Fruit fly (Drosophila melanogaster) whole organism, embryonic: ENCODE measurements around the gene Rad23.

ENCODE experiments used
- CG10462 ChIP-seq: fragments of 200-800 bp; sonication (Bioruptor generic); optimal IDR thresholded peaks from 2 replicates; lab custom pipeline; 2016; ENCODE audit warnings: missing biosample characterization, missing genetic modification characterization
- CG10565 ChIP-seq: fragments of 200-800 bp; sonication (Bioruptor generic); optimal IDR thresholded peaks from 3 replicates; lab custom pipeline; 2016; ENCODE audit warnings: missing biosample characterization, mild to moderate bottlenecking, missing genetic modification characterization
- CG10654 ChIP-seq: fragments of 200-800 bp; sonication (Bioruptor generic); optimal IDR thresholded peaks from 2 replicates; lab custom pipeline; 2016; ENCODE audit warnings: missing biosample characterization, missing genetic modification characterization
- CG11247 ChIP-seq: fragments of 200-800 bp; sonication (Bioruptor generic); IDR thresholded peaks from 2 replicates; pipeline ENCODE4 v1.3.6; 2022; ENCODE audit warnings: missing biosample characterization, missing genetic modification characterization
- CG11504 ChIP-seq: fragments of 200-800 bp; sonication (Bioruptor generic); optimal IDR thresholded peaks from 3 replicates; lab custom pipeline; 2019; ENCODE audit warnings: missing biosample characterization, mild to moderate bottlenecking, missing genetic modification characterization, moderate library complexity
- CG11723 ChIP-seq: fragments of 200-800 bp; sonication (Bioruptor generic); optimal IDR thresholded peaks from 2 replicates; lab custom pipeline; 2017; ENCODE audit warnings: missing biosample characterization, mild to moderate bottlenecking, missing genetic modification characterization
- CG12236 ChIP-seq: fragments of 200-800 bp; sonication (Bioruptor generic); optimal IDR thresholded peaks from 2 replicates; lab custom pipeline; 2016; ENCODE audit warnings: missing biosample characterization, missing genetic modification characterization
- CG12659 ChIP-seq: fragments of 200-800 bp; sonication (Bioruptor generic); optimal IDR thresholded peaks from 3 replicates; lab custom pipeline; 2017; ENCODE audit warnings: mild to moderate bottlenecking, missing biosample characterization, missing genetic modification reagents, missing genetic modification characterization
- CG13894 ChIP-seq: fragments of 200-800 bp; sonication (Bioruptor generic); optimal IDR thresholded peaks from 3 replicates; lab custom pipeline; 2018; ENCODE audit warnings: missing biosample characterization, mild to moderate bottlenecking, missing genetic modification characterization, moderate library complexity
- CG14710 ChIP-seq: fragments of 200-800 bp; sonication (Bioruptor generic); optimal IDR thresholded peaks from 3 replicates; lab custom pipeline; 2019; ENCODE audit warnings: missing biosample characterization, mild to moderate bottlenecking, missing genetic modification characterization, moderate library complexity
- CG15011 ChIP-seq: fragments of 200-800 bp; sonication (Bioruptor generic); optimal IDR thresholded peaks from 3 replicates; lab custom pipeline; 2018; ENCODE audit warnings: missing biosample characterization, mild to moderate bottlenecking, missing genetic modification characterization
- CG1529 ChIP-seq: fragments of 200-800 bp; sonication (Bioruptor generic); optimal IDR thresholded peaks from 3 replicates; lab custom pipeline; 2018; ENCODE audit warnings: missing biosample characterization, missing genetic modification characterization
- CG15479 ChIP-seq: fragments of 200-800 bp; sonication (Bioruptor generic); optimal IDR thresholded peaks from 3 replicates; lab custom pipeline; 2019; ENCODE audit warnings: missing biosample characterization, mild to moderate bottlenecking, missing genetic modification characterization, moderate library complexity
- CG15696 ChIP-seq: fragments of 200-800 bp; sonication (Bioruptor generic); optimal IDR thresholded peaks from 2 replicates; lab custom pipeline; 2019; ENCODE audit warnings: missing biosample characterization, mild to moderate bottlenecking, missing genetic modification characterization, moderate library complexity
- CG16863 ChIP-seq: fragments of 200-800 bp; sonication (Bioruptor generic); optimal IDR thresholded peaks from 3 replicates; lab custom pipeline; 2016; ENCODE audit warnings: missing biosample characterization, missing genetic modification characterization
- CG17802 ChIP-seq: fragments of 200-800 bp; sonication (Bioruptor generic); optimal IDR thresholded peaks from 2 replicates; lab custom pipeline; 2018; ENCODE audit warnings: missing biosample characterization, mild to moderate bottlenecking, missing genetic modification characterization, moderate library complexity
- CG33557 ChIP-seq: fragments of 200-800 bp; sonication (Bioruptor generic); optimal IDR thresholded peaks from 2 replicates; lab custom pipeline; 2019; ENCODE audit warnings: missing biosample characterization, mild to moderate bottlenecking, missing genetic modification characterization, moderate library complexity
- CG7963 ChIP-seq: fragments of 200-800 bp; sonication (Bioruptor generic); IDR thresholded peaks from 3 replicates; pipeline ENCODE4 v1.3.6; 2022; ENCODE audit warnings: missing biosample characterization, missing genetic modification characterization; ENCODE audit not compliant: partially characterized antibody
- CG8924 ChIP-seq: fragments of 200-800 bp; optimal IDR thresholded peaks from 3 replicates; lab custom pipeline; 2019; ENCODE audit warnings: missing biosample characterization, mild to moderate bottlenecking, missing genetic modification characterization, moderate library complexity
- CG9609 ChIP-seq: fragments of 200-800 bp; sonication (Bioruptor generic); optimal IDR thresholded peaks from 3 replicates; lab custom pipeline; 2016; ENCODE audit warnings: missing biosample characterization, missing genetic modification characterization
- CHES-1-like ChIP-seq: fragments of 200-800 bp; sonication (Bioruptor generic); optimal IDR thresholded peaks from 2 replicates; lab custom pipeline; 2016; ENCODE audit warnings: missing biosample characterization, missing genetic modification characterization
- CkIIα-i1 ChIP-seq: fragments of 200-800 bp; sonication (Bioruptor generic); IDR thresholded peaks from 2 replicates; pipeline ENCODE4 v1.3.6; 2022; ENCODE audit warnings: missing biosample characterization, missing genetic modification characterization
- Dad ChIP-seq: fragments of 200-800 bp; sonication (Bioruptor generic); optimal IDR thresholded peaks from 3 replicates; lab custom pipeline; 2016; ENCODE audit warnings: missing biosample characterization, missing genetic modification characterization
- Dll ChIP-seq: fragments of 200-800 bp; sonication (Bioruptor generic); IDR thresholded peaks from 4 replicates; pipeline ENCODE4 v1.3.6; 2022; ENCODE audit warnings: missing biosample characterization, missing genetic modification characterization; ENCODE audit not compliant: partially characterized antibody
- Dp ChIP-seq: fragments of 200-800 bp; sonication (Bioruptor generic); optimal IDR thresholded peaks from 2 replicates; lab custom pipeline; 2018; ENCODE audit warnings: missing biosample characterization, mild to moderate bottlenecking, missing genetic modification characterization, moderate library complexity
- GATAe ChIP-seq: fragments of 200-800 bp; sonication (Bioruptor generic); conservative IDR thresholded peaks from 2 replicates; pipeline ENCODE4 v1.3.6; 2022; ENCODE audit warnings: missing biosample characterization, missing genetic modification characterization
- Hmx ChIP-seq: fragments of 200-800 bp; sonication (Bioruptor generic); optimal IDR thresholded peaks from 2 replicates; lab custom pipeline; 2016; ENCODE audit warnings: missing biosample characterization, missing genetic modification characterization
- Mad ChIP-seq: fragments of 200-800 bp; sonication (Bioruptor generic); optimal IDR thresholded peaks from 2 replicates; lab custom pipeline; 2016; ENCODE audit warnings: missing biosample characterization, missing genetic modification characterization
- Optix ChIP-seq: fragments of 200-800 bp; sonication (Bioruptor generic); IDR thresholded peaks from 3 replicates; pipeline ENCODE4 v1.3.6; 2022; ENCODE audit warnings: missing biosample characterization, missing genetic modification characterization
- Ravus ChIP-seq: fragments of 200-800 bp; sonication (Bioruptor generic); IDR thresholded peaks from 2 replicates; pipeline ENCODE4 v1.3.6; 2022; ENCODE audit warnings: missing biosample characterization, missing genetic modification characterization
- Scr ChIP-seq: fragments of 200-800 bp; sonication (Bioruptor generic); IDR thresholded peaks from 2 replicates; pipeline ENCODE4 v1.3.6; 2022; ENCODE audit warnings: missing biosample characterization, missing genetic modification characterization; ENCODE audit not compliant: partially characterized antibody
- Sox100B ChIP-seq: fragments of 200-800 bp; sonication (Bioruptor generic); optimal IDR thresholded peaks from 3 replicates; lab custom pipeline; 2018; ENCODE audit warnings: missing biosample characterization, mild to moderate bottlenecking, missing genetic modification characterization
- ab ChIP-seq: fragments of 200-800 bp; sonication (Bioruptor generic); optimal IDR thresholded peaks from 2 replicates; lab custom pipeline; 2016; ENCODE audit warnings: missing biosample characterization, missing genetic modification characterization
- ase ChIP-seq: fragments of 200-800 bp; sonication (Bioruptor generic); IDR thresholded peaks from 3 replicates; pipeline ENCODE4 v1.3.6; 2022; ENCODE audit warnings: missing biosample characterization, missing genetic modification characterization
- az2 ChIP-seq: fragments of 200-800 bp; sonication (Bioruptor generic); optimal IDR thresholded peaks from 3 replicates; lab custom pipeline; 2016; ENCODE audit warnings: missing biosample characterization, missing genetic modification characterization
- bbx ChIP-seq: fragments of 200-800 bp; sonication (Bioruptor generic); IDR thresholded peaks from 2 replicates; pipeline ENCODE4 v1.3.6; 2022; ENCODE audit warnings: missing biosample characterization, missing genetic modification characterization; ENCODE audit not compliant: partially characterized antibody
- bowl ChIP-seq: fragments of 200-800 bp; sonication (Bioruptor generic); IDR thresholded peaks from 2 replicates; pipeline ENCODE4 v1.3.6; 2022; ENCODE audit warnings: missing biosample characterization, missing genetic modification characterization
- dan ChIP-seq: fragments of 200-800 bp; sonication (Bioruptor generic); IDR thresholded peaks from 2 replicates; pipeline ENCODE4 v1.3.6; 2022; ENCODE audit warnings: missing biosample characterization, missing genetic modification characterization
- emc ChIP-seq: fragments of 200-800 bp; sonication (Bioruptor generic); optimal IDR thresholded peaks from 2 replicates; lab custom pipeline; 2016; ENCODE audit warnings: missing biosample characterization, missing genetic modification characterization
- exex ChIP-seq: fragments of 200-800 bp; sonication (Bioruptor generic); optimal IDR thresholded peaks from 4 replicates; lab custom pipeline; 2018; ENCODE audit warnings: missing biosample characterization, mild to moderate bottlenecking, missing genetic modification characterization, moderate library complexity
- ftz-f1 ChIP-seq: fragments of 200-800 bp; sonication (Bioruptor generic); optimal IDR thresholded peaks from 2 replicates; lab custom pipeline; 2016; ENCODE audit warnings: missing biosample characterization, missing genetic modification characterization
- gce ChIP-seq: fragments of 200-800 bp; sonication (Bioruptor generic); IDR thresholded peaks from 3 replicates; pipeline ENCODE4 v1.3.6; 2022; ENCODE audit warnings: missing biosample characterization, missing genetic modification characterization
- jigr1 ChIP-seq: fragments of 200-800 bp; sonication (Bioruptor generic); IDR thresholded peaks from 3 replicates; pipeline ENCODE4 v1.3.6; 2022; ENCODE audit warnings: missing biosample characterization, missing genetic modification characterization
- klu ChIP-seq: fragments of 200-800 bp; sonication (Bioruptor generic); IDR thresholded peaks from 2 replicates; pipeline ENCODE4 v1.3.6; 2022; ENCODE audit warnings: missing biosample characterization, missing genetic modification characterization
- lmd ChIP-seq: fragments of 200-800 bp; sonication (Bioruptor generic); IDR thresholded peaks from 2 replicates; pipeline ENCODE4 v1.3.6; 2022; ENCODE audit warnings: missing biosample characterization, missing genetic modification characterization
- nmo ChIP-seq: fragments of 200-800 bp; sonication (Bioruptor generic); optimal IDR thresholded peaks from 2 replicates; lab custom pipeline; 2018; ENCODE audit warnings: missing biosample characterization, mild to moderate bottlenecking, missing genetic modification characterization, moderate library complexity
- org-1 ChIP-seq: fragments of 200-800 bp; sonication (Bioruptor generic); optimal IDR thresholded peaks from 2 replicates; lab custom pipeline; 2017; ENCODE audit warnings: missing biosample characterization, missing genetic modification characterization
- sens-2 ChIP-seq: fragments of 200-800 bp; sonication (Bioruptor generic); IDR thresholded peaks from 2 replicates; pipeline ENCODE4 v1.3.6; 2022; ENCODE audit warnings: missing biosample characterization, missing genetic modification characterization
- slp2 ChIP-seq: fragments of 200-800 bp; sonication (Bioruptor generic); optimal IDR thresholded peaks from 2 replicates; lab custom pipeline; 2016; ENCODE audit warnings: missing biosample characterization, missing genetic modification characterization
- ssp ChIP-seq: fragments of 200-800 bp; sonication (Bioruptor generic); IDR thresholded peaks from 2 replicates; pipeline ENCODE4 v1.3.6; 2022; ENCODE audit warnings: missing biosample characterization, missing genetic modification characterization
- tup ChIP-seq: fragments of 200-800 bp; sonication (Bioruptor generic); optimal IDR thresholded peaks from 2 replicates; lab custom pipeline; 2016; ENCODE audit warnings: missing biosample characterization, mild to moderate bottlenecking, missing genetic modification characterization, moderate library complexity

The Rad23 gene

dm6 chr4:314672-315266, 6.9 kb downstream of the Rad23 start, which contains the start of gene Rnf11 (continued):
- TF ChIP-seq CG15479 (no peak), CkIIα-i1 (no peak), exex (no peak), CHES-1-like (GFP tag; lab: Kevin White, UChicago) (no peak), klu (no peak), Ravus (no peak), CG11504 (tag; lab: Kevin White, UChicago) (no peak), CG15696 (no peak), ase (GFP tag; lab: Robert Waterston, UW) (no peak), CG17802 (tag; lab: Kevin White, UChicago) (peak; percentile 97), emc (GFP tag; lab: Kevin White, UChicago) (no peak), jigr1 (GFP tag; lab: Robert Waterston, UW) (no peak), CG10654 (GFP tag; lab: Kevin White, UChicago) (no peak), Hmx (GFP tag; lab: Kevin White, UChicago) (no peak), ftz-f1 (GFP tag; lab: Kevin White, UChicago) (no peak), CG16863 (GFP tag; lab: Kevin White, UChicago) (no peak), Scr (GFP tag; lab: Robert Waterston, UW) (no peak), CG12236 (GFP tag; lab: Kevin White, UChicago) (no peak), ssp (peak; percentile 100), bbx (GFP tag; lab: Robert Waterston, UW) (no peak), CG15011 (GFP tag; lab: Kevin White, UChicago) (no peak), CG10565 (GFP tag; lab: Kevin White, UChicago) (no peak), gce (no peak), bowl (GFP tag; lab: Robert Waterston, UW) (no peak), CG11247 (GFP tag; lab: Robert Waterston, UW) (no peak), CG11723 (GFP tag; lab: Kevin White, UChicago) (peak; percentile 81), CG14710 (peak; percentile 50), GATAe (GFP tag; lab: Robert Waterston, UW) (no peak), CG13894 (tag; lab: Kevin White, UChicago) (peak; percentile 9), CG8924 (no peak), CG7963 (GFP tag; lab: Robert Waterston, UW) (no peak), Dll (GFP tag; lab: Robert Waterston, UW) (no peak), Dad (GFP tag; lab: Kevin White, UChicago) (no peak), az2 (GFP tag; lab: Kevin White, UChicago) (no peak), tup (no peak), CG10462 (no peak), nmo (GFP tag; lab: Kevin White, UChicago) (peak; percentile 59), org-1 (GFP tag; lab: Kevin White, UChicago) (no peak), CG12659 (GFP tag; lab: Kevin White, UChicago) (peak; percentile 34), CG1529 (GFP tag; lab: Kevin White, UChicago) (no peak), ab (GFP tag; lab: Kevin White, UChicago) (no peak), sens-2 (GFP tag; lab: Robert Waterston, UW) (no peak), dan (GFP tag; lab: Robert Waterston, UW) (no peak), Dp (no peak), lmd (GFP tag; lab: Robert Waterston, UW) (no peak), slp2 (GFP tag; lab: Kevin White, UChicago) (no peak), Optix (no peak), CG33557 (peak; percentile 2), CG9609 (no peak), Mad (GFP tag; lab: Kevin White, UChicago) (no peak), Sox100B (no peak)
